Worm (Caenorhabditis elegans) whole organism, late embryonic: Measurements from ENCODE around the gene K09E3.7.

ENCODE experiments used
- elt-2 ChIP-seq: sonication (generic microtip); optimal IDR thresholded peaks from 2 replicates; lab custom pipeline; 2016; ENCODE audit warnings: missing genetic modification reagents, missing genetic modification characterization, missing compliant biosample characterization
- fax-1 ChIP-seq: sonication (generic microtip); optimal IDR thresholded peaks from 2 replicates; lab custom pipeline; 2016; ENCODE audit warnings: missing genotype, missing genetic modification characterization, missing compliant biosample characterization
- hlh-6 ChIP-seq: sonication (generic microtip); optimal IDR thresholded peaks from 2 replicates; lab custom pipeline; 2016; ENCODE audit warnings: missing genotype, missing genetic modification characterization, missing compliant biosample characterization
- nfya-1 ChIP-seq: sonication (generic microtip); optimal IDR thresholded peaks from 2 replicates; lab custom pipeline; 2017; ENCODE audit warnings: missing genetic modification characterization, mild to moderate bottlenecking, missing compliant biosample characterization, antibody characterized with exemption, moderate library complexity
- pag-3 ChIP-seq: sonication (generic microtip); optimal IDR thresholded peaks from 2 replicates; lab custom pipeline; 2016; ENCODE audit warnings: missing compliant biosample characterization, missing genetic modification characterization, borderline replicate concordance
- pqm-1 ChIP-seq: sonication (generic microtip); optimal IDR thresholded peaks from 2 replicates; lab custom pipeline; 2016; ENCODE audit warnings: missing genetic modification characterization, missing compliant biosample characterization
- syd-9 ChIP-seq: sonication (generic microtip); optimal IDR thresholded peaks from 2 replicates; lab custom pipeline; 2016; ENCODE audit warnings: mild to moderate bottlenecking, missing genetic modification characterization, moderate library complexity, missing compliant biosample characterization
- tbx-2 ChIP-seq: sonication (generic microtip); optimal IDR thresholded peaks from 2 replicates; lab custom pipeline; 2016; ENCODE audit warnings: missing genetic modification characterization, missing compliant biosample characterization

- TF ChIP-seq hlh-6 (tag; lab: Kevin White, UChicago), result no peak
- TF ChIP-seq fax-1 (tag; lab: Kevin White, UChicago), result no peak
- TF ChIP-seq elt-2 (tag; lab: Kevin White, UChicago), result no peak
- TF ChIP-seq tbx-2, result no peak
- TF ChIP-seq nfya-1 (tag; lab: Kevin White, UChicago), result no peak
- no peak for TF ChIP-seq pqm-1 (tag; lab: Kevin White, UChicago)
- TF ChIP-seq syd-9, result no peak
- TF ChIP-seq pag-3, result no peak
Measured at ce11 chrX:17180135-17180534, 45.8 kb upstream of the K09E3.7 start.
